Fruit fly (Drosophila melanogaster): Measurements from ENCODE around the gene RpS5a.

DNA sequence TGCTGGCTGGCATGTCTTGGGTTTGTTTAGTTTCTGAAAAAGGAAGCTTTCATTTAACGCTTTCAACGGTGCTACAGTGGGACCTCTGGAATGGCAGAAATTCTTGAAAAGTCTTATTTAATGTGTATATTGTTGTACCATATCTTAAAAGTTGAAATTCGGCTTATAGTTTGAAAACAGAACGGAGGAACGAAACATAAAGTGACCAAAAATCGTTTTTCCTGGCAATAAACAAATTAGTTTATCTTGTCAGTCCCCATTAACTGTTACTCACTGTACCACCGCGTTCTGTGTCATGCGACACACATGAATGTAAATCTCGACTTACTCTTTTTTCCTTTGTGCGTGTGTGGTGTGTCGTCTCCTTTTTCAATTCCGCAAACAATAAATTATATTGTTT, 24.1 kb upstream of the RpS5a start:
- TF ChIP-seq lola (GFP tag; optimal IDR thresholded peaks at IDR 0.05) (no peak), tai (GFP tag; optimal IDR thresholded peaks at IDR 0.05) (no peak)
